ENCODE assay signal across 1 fruit fly cellular context in genomic region chr3R:16042900-16043548, dm6.
TF ChIP-seq lines count a peak whose summit lies in the region.

TSS of gene Jhbp4 (plus strand) at chr3R:16043498.

TF ChIP-seq in whole organism, prepupa, 60 proteins besides CTCF, POLR2A, EP300 and RAD21 (continued from another document):
- TF ChIP-seq Ets21C (GFP tag; optimal IDR thresholded peaks at IDR 0.05; lab: Kevin White, UChicago) (no peak), CG8119 (GFP tag; IDR thresholded peaks at IDR 0.05; lab: Robert Waterston, UW) (no peak), vri (GFP tag; optimal IDR thresholded peaks at IDR 0.05; lab: Kevin White, UChicago) (no peak), Hr4 (GFP tag; optimal IDR thresholded peaks at IDR 0.05; lab: Kevin White, UChicago) (peak; percentile 54), CG1621 (tag; optimal IDR thresholded peaks at IDR 0.05; lab: Kevin White, UChicago) (no peak), Hr38 (GFP tag; optimal IDR thresholded peaks at IDR 0.05; lab: Kevin White, UChicago) (no peak), achi (GFP tag; optimal IDR thresholded peaks at IDR 0.05; lab: Kevin White, UChicago) (peak; percentile 46), CG8319 (GFP tag; optimal IDR thresholded peaks at IDR 0.05; lab: Kevin White, UChicago) (no peak), CG15336 (GFP tag; IDR thresholded peaks at IDR 0.05; lab: Robert Waterston, UW) (peak; percentile 36), pdm3 (GFP tag; optimal IDR thresholded peaks at IDR 0.05; lab: Kevin White, UChicago) (peak; percentile 29), CG6163 (GFP tag; IDR thresholded peaks at IDR 0.05; lab: Robert Waterston, UW) (0 out of 3 replicates have a peak, but pooled peaks have one; percentile 12), Eip78C (GFP tag; lab: Kevin White, UChicago) (peak; percentile 91), CG16779 (tag; optimal IDR thresholded peaks at IDR 0.05; lab: Kevin White, UChicago) (no peak), Ets96B (tag; optimal IDR thresholded peaks at IDR 0.05; lab: Kevin White, UChicago) (peak; percentile 20), Met (GFP tag; optimal IDR thresholded peaks at IDR 0.05; lab: Kevin White, UChicago) (peak; percentile 27), CG32006 (GFP tag; optimal IDR thresholded peaks at IDR 0.05; lab: Kevin White, UChicago) (peak; percentile 44), svp (GFP tag; lab: Kevin White, UChicago) (no peak), Hr39 (GFP tag; optimal IDR thresholded peaks at IDR 0.05; lab: Kevin White, UChicago) (no peak), salr (GFP tag; optimal IDR thresholded peaks at IDR 0.05; lab: Kevin White, UChicago) (no peak), CG6854 (GFP tag; optimal IDR thresholded peaks at IDR 0.05; lab: Kevin White, UChicago) (no peak), CG10669 (GFP tag; optimal IDR thresholded peaks at IDR 0.05; lab: Kevin White, UChicago) (no peak), CG3919 (GFP tag; optimal IDR thresholded peaks at IDR 0.05; lab: Kevin White, UChicago) (no peak), CG4318 (GFP tag; optimal IDR thresholded peaks at IDR 0.05; lab: Kevin White, UChicago) (peak; percentile 2), spab (GFP tag; optimal IDR thresholded peaks at IDR 0.05; lab: Kevin White, UChicago) (no peak), topi (GFP tag; optimal IDR thresholded peaks at IDR 0.05; lab: Kevin White, UChicago) (no peak), CG11762 (GFP tag; optimal IDR thresholded peaks at IDR 0.05; lab: Kevin White, UChicago; ENCODE audit: insufficient read depth) (no peak), CG7368 (GFP tag; optimal IDR thresholded peaks at IDR 0.05; lab: Kevin White, UChicago) (no peak), lz (GFP tag; optimal IDR thresholded peaks at IDR 0.05; lab: Kevin White, UChicago) (peak; percentile 35), Sox14 (GFP tag; optimal IDR thresholded peaks at IDR 0.05; lab: Kevin White, UChicago) (peak; percentile 41), CG3032 (tag; optimal IDR thresholded peaks at IDR 0.05; lab: Kevin White, UChicago) (peak; percentile 43), CG11294 (GFP tag; IDR thresholded peaks at IDR 0.05; lab: Robert Waterston, UW) (no peak), CG6276 (GFP tag; optimal IDR thresholded peaks at IDR 0.05; lab: Kevin White, UChicago) (peak; percentile 45), Sox15 (GFP tag; optimal IDR thresholded peaks at IDR 0.05; lab: Kevin White, UChicago) (no peak), fkh (GFP tag; optimal IDR thresholded peaks at IDR 0.05; lab: Kevin White, UChicago) (no peak)
